Fruit fly (Drosophila melanogaster) whole organism, wandering third instar larva: ENCODE results near the gene Or92a.

Source experiments
- CG9705 ChIP-seq: fragments of 200-800 bp; sonication (Bioruptor generic); optimal IDR thresholded peaks from 2 replicates; lab custom pipeline; 2018; ENCODE audit warnings: missing biosample characterization, mild to moderate bottlenecking, missing genetic modification characterization
- Dif ChIP-seq: fragments of 200-275, 200-300 bp; sonication (Bioruptor generic); optimal IDR thresholded peaks from 2 replicates; lab custom pipeline; 2018; ENCODE audit warnings: missing biosample characterization, missing genetic modification characterization; ENCODE audit not compliant: partially characterized antibody
- GATAd ChIP-seq: sonication (Bioruptor generic); optimal IDR thresholded peaks from 2 replicates; lab custom pipeline; 2016; ENCODE audit warnings: missing biosample characterization, missing genetic modification characterization
- Hr78 ChIP-seq: fragments of >200 bp; optimal IDR thresholded peaks from 2 replicates; lab custom pipeline; 2017; ENCODE audit warnings: missing biosample characterization, missing genetic modification characterization
- Mio ChIP-seq: sonication (Bioruptor generic); optimal IDR thresholded peaks from 2 replicates; lab custom pipeline; 2016; ENCODE audit warnings: missing biosample characterization, missing genetic modification characterization
- Rel ChIP-seq, 2 experiments: fragments of 200-800 bp; sonication (Bioruptor generic) in 1 of 2; optimal IDR thresholded peaks; 2 replicates in 1 of 2; 3 replicates in 1 of 2; lab custom pipeline; 2016 to 2019; ENCODE audit warnings: mild to moderate bottlenecking in 2 of 2, missing biosample characterization in 2 of 2, missing genetic modification characterization in 2 of 2, moderate library complexity in 1 of 2
- fru ChIP-seq: fragments of 200-800 bp; sonication (Bioruptor generic); optimal IDR thresholded peaks from 3 replicates; lab custom pipeline; 2016; ENCODE audit warnings: missing biosample characterization, mild to moderate bottlenecking, missing genetic modification characterization
- jim ChIP-seq: fragments of 175-275, 200-325 bp; sonication (Bioruptor generic); optimal IDR thresholded peaks from 2 replicates; lab custom pipeline; 2016; ENCODE audit warnings: missing biosample characterization, mild to moderate bottlenecking, missing genetic modification characterization
- lola ChIP-seq: fragments of >200 bp; optimal IDR thresholded peaks from 2 replicates; lab custom pipeline; 2017; ENCODE audit warnings: missing biosample characterization, missing genetic modification characterization

dm6 chr3R:20512368-20512767 lies 7.8 kb downstream of the Or92a start, which contains the start of gene MFS9:
- TF ChIP-seq jim (GFP tag; lab: Kevin White, UChicago) (no peak), CG9705 (GFP tag; lab: Kevin White, UChicago) (no peak), lola (GFP tag; lab: Kevin White, UChicago) (no peak), Dif (GFP tag; lab: Kevin White, UChicago) (no peak), Mio (GFP tag; lab: Kevin White, UChicago) (no peak), Hr78 (no peak), Rel (GFP tag; optimal IDR thresholded peaks at IDR 0.05; lab: Kevin White, UChicago) (no peak), Rel (tag; optimal IDR thresholded peaks at IDR 0.05; lab: Kevin White, UChicago) (no peak), GATAd (GFP tag; lab: Kevin White, UChicago) (no peak), fru (GFP tag; lab: Kevin White, UChicago) (no peak)
